Fruit fly (Drosophila melanogaster): ENCODE results near the gene Smyd5.

The Smyd5 gene

dm6 chr3R:21218733-21219165 lies at the start of gene Smyd5, which contains the start of gene Oga (continued):
- peak; percentile 13 for TF ChIP-seq CG33557 (GFP tag; optimal IDR thresholded peaks at IDR 0.05)
- TF ChIP-seq lola (GFP tag; optimal IDR thresholded peaks at IDR 0.05), result peak in 1 of 3 experiments; percentile 31
- TF ChIP-seq twi (tag; optimal IDR thresholded peaks at IDR 0.05), result peak; percentile 30
- no peak for TF ChIP-seq CG10543 (GFP tag; optimal IDR thresholded peaks at IDR 0.05)
- peak; percentile 31 for TF ChIP-seq Bteb2 (GFP tag; optimal IDR thresholded peaks at IDR 0.05)
- no peak for TF ChIP-seq CG12769 (tag; optimal IDR thresholded peaks at IDR 0.05)
- no peak for TF ChIP-seq CG5245 (GFP tag; optimal IDR thresholded peaks at IDR 0.05)
- TF ChIP-seq sr (GFP tag; IDR thresholded peaks at IDR 0.05), result no peak
- no peak for TF ChIP-seq CG31365 (tag; optimal IDR thresholded peaks at IDR 0.05)
- peak; percentile 74 for TF ChIP-seq CG32532 (GFP tag; IDR thresholded peaks at IDR 0.05)
- peak; percentile 46 for TF ChIP-seq Mes4 (GFP tag; optimal IDR thresholded peaks at IDR 0.05)
- no peak for TF ChIP-seq Optix (GFP tag; IDR thresholded peaks at IDR 0.05)
- peak; percentile 65 for TF ChIP-seq CG1603 (tag; optimal IDR thresholded peaks at IDR 0.05)
- peak; percentile 30 for TF ChIP-seq CG7839 (tag; optimal IDR thresholded peaks at IDR 0.05)
- no peak for TF ChIP-seq chif (GFP tag; optimal IDR thresholded peaks at IDR 0.05)
- TF ChIP-seq da (GFP tag; optimal IDR thresholded peaks at IDR 0.05), result no peak
- no peak for TF ChIP-seq Oaz (GFP tag; IDR thresholded peaks at IDR 0.05)
- peak; percentile 54 for TF ChIP-seq gro (GFP tag; optimal IDR thresholded peaks at IDR 0.05)
- TF ChIP-seq Ssrp (tag; optimal IDR thresholded peaks at IDR 0.05), result no peak
- no peak for TF ChIP-seq CG7745 (tag; optimal IDR thresholded peaks at IDR 0.05)
- peak; percentile 91 for TF ChIP-seq knrl (GFP tag; IDR thresholded peaks at IDR 0.05; ENCODE audit: partially characterized antibody)
- no peak for TF ChIP-seq HLHmδ (GFP tag; optimal IDR thresholded peaks at IDR 0.05)
- peak; percentile 61 for TF ChIP-seq slbo (GFP tag; IDR thresholded peaks at IDR 0.05)
- no peak for TF ChIP-seq ase (GFP tag; IDR thresholded peaks at IDR 0.05)
- no peak for TF ChIP-seq TFAM (GFP tag; optimal IDR thresholded peaks at IDR 0.05)
- peak; percentile 12 for TF ChIP-seq cad (GFP tag; optimal IDR thresholded peaks at IDR 0.05)
- TF ChIP-seq CG13287 (GFP tag; IDR thresholded peaks at IDR 0.05; ENCODE audit: partially characterized antibody), result peak; percentile 94
- peak; percentile 20 for TF ChIP-seq gcm (GFP tag; optimal IDR thresholded peaks at IDR 0.05)
- TF ChIP-seq Max (GFP tag; optimal IDR thresholded peaks at IDR 0.05), result peak; percentile 89
- peak; percentile 60 for TF ChIP-seq NfI (GFP tag; optimal IDR thresholded peaks at IDR 0.05)
- no peak for TF ChIP-seq Xrp1 (GFP tag; IDR thresholded peaks at IDR 0.05)
- peak; percentile 31 for TF ChIP-seq CG12155 (GFP tag; optimal IDR thresholded peaks at IDR 0.05)
- TF ChIP-seq CG34224 (GFP tag; IDR thresholded peaks at IDR 0.05; ENCODE audit: partially characterized antibody), result peak; percentile 91
- TF ChIP-seq Hr3 (GFP tag; optimal IDR thresholded peaks at IDR 0.05), result no peak
- no peak for TF ChIP-seq Blimp-1 (GFP tag; optimal IDR thresholded peaks at IDR 0.05)
- no peak for TF ChIP-seq oc (tag; optimal IDR thresholded peaks at IDR 0.05)
- TF ChIP-seq schlank (tag; optimal IDR thresholded peaks at IDR 0.05), result no peak
- peak; percentile 95 for TF ChIP-seq Opbp (GFP tag; IDR thresholded peaks at IDR 0.05; ENCODE audit: partially characterized antibody)
- TF ChIP-seq Xbp1 (GFP tag; optimal IDR thresholded peaks at IDR 0.05), result peak; percentile 55
- no peak for TF ChIP-seq CG9437 (GFP tag; optimal IDR thresholded peaks at IDR 0.05)
- peak; percentile 39; the same call in 1 of the 3 replicates for TF ChIP-seq dysf (GFP tag; IDR thresholded peaks at IDR 0.05)
- TF ChIP-seq aop (GFP tag; IDR thresholded peaks at IDR 0.05), result no peak
- peak; percentile 10 for TF ChIP-seq CG10462 (GFP tag; optimal IDR thresholded peaks at IDR 0.05)
- TF ChIP-seq CG18262 (tag; optimal IDR thresholded peaks at IDR 0.05), result peak; percentile 24
- no peak for TF ChIP-seq CG7357 (GFP tag; IDR thresholded peaks at IDR 0.05)
- no peak for TF ChIP-seq eyg (GFP tag; optimal IDR thresholded peaks at IDR 0.05)
- TF ChIP-seq stc (GFP tag; IDR thresholded peaks at IDR 0.05), result no peak
- no peak for TF ChIP-seq gsb (GFP tag; IDR thresholded peaks at IDR 0.05)
- no peak for TF ChIP-seq Six4 (GFP tag; optimal IDR thresholded peaks at IDR 0.05)
- TF ChIP-seq unpg (GFP tag; optimal IDR thresholded peaks at IDR 0.05), result peak; percentile 32
- no peak for TF ChIP-seq CG15269 (tag; optimal IDR thresholded peaks at IDR 0.05)
